Worm (Caenorhabditis elegans) whole organism, midembryonic: ENCODE data around the gene hhat-1.

Experiments
- T22C8.4 ChIP-seq: fragments of 200-800 bp; sonication (Bioruptor generic); IDR thresholded peaks from 2 replicates; pipeline ENCODE4 v1.3.6; 2022; ENCODE audit warnings: missing genetic modification characterization, missing compliant biosample characterization
- cog-1 ChIP-seq: sonication (generic microtip); optimal IDR thresholded peaks from 2 replicates; lab custom pipeline; 2016; ENCODE audit warnings: missing genetic modification characterization, missing compliant biosample characterization
- flt-1 ChIP-seq: fragments of 200-800 bp; sonication (Bioruptor generic); IDR thresholded peaks from 2 replicates; pipeline ENCODE4 v1.3.6; 2022; ENCODE audit warnings: missing genetic modification characterization, missing compliant biosample characterization
- klf-2 ChIP-seq: fragments of 200-800 bp; sonication (Bioruptor generic); conservative IDR thresholded peaks from 2 replicates; pipeline ENCODE4 v1.3.6; 2022; ENCODE audit warnings: missing genetic modification reagents, missing genetic modification characterization, missing compliant biosample characterization
- med-1 ChIP-seq: sonication (generic microtip); optimal IDR thresholded peaks from 2 replicates; lab custom pipeline; 2017; ENCODE audit warnings: missing genetic modification characterization, mild to moderate bottlenecking, missing compliant biosample characterization, antibody characterized with exemption, missing genetic modification reagents; ENCODE audit not compliant: insufficient read depth
- ref-1 ChIP-seq: fragments of 200-800 bp; sonication (Bioruptor generic); conservative IDR thresholded peaks from 2 replicates; pipeline ENCODE4 v1.3.6; 2022; ENCODE audit warnings: missing genetic modification reagents, missing genetic modification characterization, missing compliant biosample characterization
- tab-1 ChIP-seq: fragments of 200-800 bp; sonication (Bioruptor generic); IDR thresholded peaks from 2 replicates; pipeline ENCODE4 v1.3.6; 2022; ENCODE audit warnings: missing genetic modification characterization, missing compliant biosample characterization
- ztf-23 ChIP-seq: fragments of 200-800 bp; sonication (Bioruptor generic); IDR thresholded peaks from 2 replicates; pipeline ENCODE4 v1.3.6; 2022; ENCODE audit warnings: missing genetic modification reagents, missing genetic modification characterization, missing compliant biosample characterization
- ztf-29 ChIP-seq: fragments of 200-800 bp; sonication (Bioruptor generic); IDR thresholded peaks from 2 replicates; pipeline ENCODE4 v1.3.6; 2022; ENCODE audit warnings: missing genetic modification reagents, missing genetic modification characterization, missing compliant biosample characterization

DNA sequence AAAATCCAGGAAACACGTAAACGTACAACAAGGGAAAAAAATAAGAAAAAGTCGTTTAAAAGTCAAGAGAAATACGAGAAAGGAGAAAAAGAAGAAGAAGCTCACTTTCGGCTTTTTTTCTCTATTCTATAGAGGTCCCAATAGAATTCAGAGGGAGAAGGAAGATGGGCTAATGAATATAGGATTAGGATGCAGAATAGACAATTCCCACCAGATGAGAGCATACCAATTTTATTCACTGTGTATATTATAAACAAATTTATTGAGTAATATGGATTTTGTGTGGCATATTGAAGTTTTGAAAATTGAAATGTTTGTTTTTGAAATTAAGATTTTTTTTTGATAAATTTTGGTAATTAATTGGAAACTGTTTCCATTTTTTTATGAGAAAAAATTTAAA, 33.8 kb upstream of the hhat-1 start:
- TF ChIP-seq ref-1 (GFP tag; lab: Robert Waterston, UW) (no peak), flt-1 (GFP tag; lab: Robert Waterston, UW) (no peak), ztf-23 (no peak), cog-1 (tag; lab: Kevin White, UChicago) (no peak), T22C8.4 (GFP tag; lab: Robert Waterston, UW) (no peak), med-1 (GFP tag; lab: Kevin White, UChicago) (no peak), tab-1 (no peak), klf-2 (no peak), ztf-29 (GFP tag; lab: Robert Waterston, UW) (no peak)
